Fruit fly (Drosophila melanogaster) whole organism, embryonic: ENCODE measurements around the gene CG43355.

Experiments
- ATbp ChIP-seq: fragments of 200-800 bp; sonication (Bioruptor generic); optimal IDR thresholded peaks from 2 replicates; lab custom pipeline; 2017; ENCODE audit warnings: missing biosample characterization, mild to moderate bottlenecking, missing genetic modification characterization, missing genetic modification reagents
- Atf6 ChIP-seq: fragments of 200-800 bp; sonication (Bioruptor generic); IDR thresholded peaks from 2 replicates; pipeline ENCODE4 v1.3.6; 2022; ENCODE audit warnings: missing biosample characterization, missing genetic modification characterization
- Awh ChIP-seq: fragments of 200-800 bp; sonication (Bioruptor generic); IDR thresholded peaks from 2 replicates; pipeline ENCODE4, ENCODE4 v1.3.6; 2022; ENCODE audit warnings: missing biosample characterization, missing genetic modification characterization
- CG1233 ChIP-seq: fragments of 200-800 bp; sonication (Bioruptor generic); optimal IDR thresholded peaks from 4 replicates; lab custom pipeline; 2018; ENCODE audit warnings: missing biosample characterization, mild to moderate bottlenecking, missing genetic modification characterization
- CG12391 ChIP-seq: fragments of 200-800 bp; sonication (Bioruptor generic); optimal IDR thresholded peaks from 3 replicates; lab custom pipeline; 2018; ENCODE audit warnings: missing biosample characterization, mild to moderate bottlenecking, missing genetic modification characterization, moderate library complexity
- CG12769 ChIP-seq: fragments of 200-800 bp; sonication (Bioruptor generic); optimal IDR thresholded peaks from 2 replicates; lab custom pipeline; 2019; ENCODE audit warnings: missing biosample characterization, mild to moderate bottlenecking, missing genetic modification characterization, moderate library complexity
- CG17328 ChIP-seq: fragments of 200-800 bp; sonication (Bioruptor generic); IDR thresholded peaks from 2 replicates; pipeline ENCODE4 v1.3.6; 2022; ENCODE audit warnings: missing biosample characterization, missing genetic modification characterization
- CG18262 ChIP-seq: fragments of 200-800 bp; optimal IDR thresholded peaks from 3 replicates; lab custom pipeline; 2019; ENCODE audit warnings: missing biosample characterization, mild to moderate bottlenecking, missing genetic modification characterization, moderate library complexity
- CG3163 ChIP-seq: fragments of 200-800 bp; sonication (Bioruptor generic); optimal IDR thresholded peaks from 3 replicates; lab custom pipeline; 2016; ENCODE audit warnings: missing biosample characterization, missing genetic modification characterization
- CG33213 ChIP-seq: fragments of 200-800 bp; sonication (Bioruptor generic); optimal IDR thresholded peaks from 3 replicates; lab custom pipeline; 2016; ENCODE audit warnings: missing biosample characterization, missing genetic modification characterization
- CG4617 ChIP-seq: fragments of 200-800 bp; sonication (Bioruptor generic); optimal IDR thresholded peaks from 3 replicates; lab custom pipeline; 2016; ENCODE audit warnings: missing biosample characterization, missing genetic modification characterization, borderline replicate concordance
- CG5180 ChIP-seq: fragments of 200-800 bp; sonication (Bioruptor generic); optimal IDR thresholded peaks from 3 replicates; lab custom pipeline; 2017; ENCODE audit warnings: missing biosample characterization, missing genetic modification characterization, mild to moderate bottlenecking, moderate library complexity, missing genetic modification reagents
- CG7786 ChIP-seq: fragments of 200-800 bp; sonication (Bioruptor generic); optimal IDR thresholded peaks from 2 replicates; lab custom pipeline; 2016; ENCODE audit warnings: missing biosample characterization, missing genetic modification characterization
- CG7839 ChIP-seq: fragments of 200-800 bp; sonication (Bioruptor generic); optimal IDR thresholded peaks from 3 replicates; lab custom pipeline; 2018; ENCODE audit warnings: missing biosample characterization, mild to moderate bottlenecking, missing genetic modification characterization, moderate library complexity
- CG8359 ChIP-seq: fragments of 200-800 bp; sonication (Bioruptor generic); optimal IDR thresholded peaks from 2 replicates; lab custom pipeline; 2017; ENCODE audit warnings: missing biosample characterization, mild to moderate bottlenecking, missing genetic modification characterization, borderline replicate concordance
- CG8944 ChIP-seq: fragments of 200-800 bp; sonication (Bioruptor generic); optimal IDR thresholded peaks from 3 replicates; lab custom pipeline; 2016; ENCODE audit warnings: missing biosample characterization, missing genetic modification characterization
- Camta ChIP-seq: fragments of 200-800 bp; sonication (Bioruptor generic); optimal IDR thresholded peaks from 2 replicates; lab custom pipeline; 2016; ENCODE audit warnings: missing biosample characterization, missing genetic modification characterization
- Chrac-16 ChIP-seq: fragments of 200-800 bp; sonication (Bioruptor generic); optimal IDR thresholded peaks from 3 replicates; lab custom pipeline; 2016; ENCODE audit warnings: missing biosample characterization, missing genetic modification characterization
- Hand ChIP-seq: fragments of 200-800 bp; sonication (Bioruptor generic); optimal IDR thresholded peaks from 2 replicates; lab custom pipeline; 2017; ENCODE audit warnings: mild to moderate bottlenecking, missing biosample characterization, missing genetic modification reagents, missing genetic modification characterization
- PHDP ChIP-seq: fragments of 200-800 bp; sonication (Bioruptor generic); optimal IDR thresholded peaks from 3 replicates; lab custom pipeline; 2018; ENCODE audit warnings: missing biosample characterization, mild to moderate bottlenecking, missing genetic modification characterization, moderate library complexity
- Six4 ChIP-seq: fragments of 200-800 bp; sonication (Bioruptor generic); optimal IDR thresholded peaks from 2 replicates; lab custom pipeline; 2016; ENCODE audit warnings: missing biosample characterization, missing genetic modification characterization
- Xrp1 ChIP-seq: fragments of 200-800 bp; sonication (Bioruptor generic); IDR thresholded peaks from 2 replicates; pipeline ENCODE4 v1.3.6; 2022; ENCODE audit warnings: missing biosample characterization, missing genetic modification characterization
- aop ChIP-seq: fragments of 200-800 bp; sonication (Bioruptor generic); IDR thresholded peaks from 2 replicates; pipeline ENCODE4 v1.3.6; 2022; ENCODE audit warnings: missing biosample characterization, missing genetic modification characterization
- ara ChIP-seq: fragments of 200-800 bp; sonication (Bioruptor generic); IDR thresholded peaks from 2 replicates; pipeline ENCODE4 v1.3.6; 2022; ENCODE audit warnings: missing biosample characterization, missing genetic modification characterization
- bbx ChIP-seq: fragments of 200-800 bp; sonication (Bioruptor generic); IDR thresholded peaks from 2 replicates; pipeline ENCODE4 v1.3.6; 2022; ENCODE audit warnings: missing biosample characterization, missing genetic modification characterization; ENCODE audit not compliant: partially characterized antibody
- bcd ChIP-seq: fragments of 200-800 bp; sonication (Bioruptor generic); optimal IDR thresholded peaks from 2 replicates; lab custom pipeline; 2017; ENCODE audit warnings: missing biosample characterization, mild to moderate bottlenecking, missing genetic modification characterization
- bowl ChIP-seq: fragments of 200-800 bp; sonication (Bioruptor generic); IDR thresholded peaks from 2 replicates; pipeline ENCODE4 v1.3.6; 2022; ENCODE audit warnings: missing biosample characterization, missing genetic modification characterization
- bsh ChIP-seq, 2 experiments: fragments of 200-800 bp; sonication (Bioruptor generic); optimal IDR thresholded peaks; 2 replicates each; lab custom pipeline; 2017 to 2018; ENCODE audit warnings: mild to moderate bottlenecking in 2 of 2, missing biosample characterization in 2 of 2, missing genetic modification characterization in 2 of 2, moderate library complexity in 1 of 2
- croc ChIP-seq: fragments of 200-800 bp; sonication (Bioruptor generic); conservative IDR thresholded peaks from 3 replicates; pipeline ENCODE4 v1.3.6; 2022; ENCODE audit warnings: missing biosample characterization, missing genetic modification characterization
- esg ChIP-seq: fragments of 200-800 bp; sonication (Bioruptor generic); conservative IDR thresholded peaks from 2 replicates; pipeline ENCODE4 v1.3.6; 2022; ENCODE audit warnings: missing biosample characterization, missing genetic modification characterization
- fd102C ChIP-seq: fragments of 200-800 bp; sonication (Bioruptor generic); optimal IDR thresholded peaks from 2 replicates; lab custom pipeline; 2018; ENCODE audit warnings: missing biosample characterization, mild to moderate bottlenecking, missing genetic modification characterization, moderate library complexity
- grau ChIP-seq: fragments of 200-800 bp; optimal IDR thresholded peaks from 3 replicates; lab custom pipeline; 2019; ENCODE audit warnings: missing biosample characterization, mild to moderate bottlenecking, missing genetic modification characterization, moderate library complexity
- her ChIP-seq: fragments of 200-800 bp; sonication (Bioruptor generic); optimal IDR thresholded peaks from 2 replicates; lab custom pipeline; 2016; ENCODE audit warnings: missing biosample characterization, missing genetic modification characterization
- klu ChIP-seq: fragments of 200-800 bp; sonication (Bioruptor generic); IDR thresholded peaks from 2 replicates; pipeline ENCODE4 v1.3.6; 2022; ENCODE audit warnings: missing biosample characterization, missing genetic modification characterization
- mld ChIP-seq: fragments of 200-800 bp; sonication (Bioruptor generic); IDR thresholded peaks from 3 replicates; pipeline ENCODE4 v1.3.6; 2022; ENCODE audit warnings: missing biosample characterization, missing genetic modification characterization; ENCODE audit not compliant: partially characterized antibody
- prd ChIP-seq, 3 experiments: fragments of >200 bp in 2 of 3; fragments of 200-800 bp in 1 of 3; sonication (Bioruptor generic) in 1 of 3; optimal IDR thresholded peaks in 2 of 3; IDR thresholded peaks in 1 of 3; 2 replicates in 2 of 3; 3 replicates in 1 of 3; pipeline versions ENCODE4 v1.3.6 to Lab custom; 2017 to 2022; ENCODE audit warnings: missing biosample characterization in 1 of 3, missing genetic modification characterization in 1 of 3
- pzg ChIP-seq: fragments of 200-800 bp; sonication (Bioruptor generic); optimal IDR thresholded peaks from 3 replicates; lab custom pipeline; 2018; ENCODE audit warnings: missing biosample characterization, mild to moderate bottlenecking, missing genetic modification characterization, moderate library complexity
- ranshi ChIP-seq: fragments of 200-800 bp; sonication (Bioruptor generic); IDR thresholded peaks from 2 replicates; pipeline ENCODE4 v1.3.6; 2022; ENCODE audit warnings: missing biosample characterization, missing genetic modification characterization
- salm ChIP-seq: fragments of 200-800 bp; sonication (Bioruptor generic); optimal IDR thresholded peaks from 2 replicates; lab custom pipeline; 2018; ENCODE audit warnings: missing biosample characterization, mild to moderate bottlenecking, missing genetic modification characterization
- scrt ChIP-seq: fragments of 200-800 bp; sonication (Bioruptor generic); optimal IDR thresholded peaks from 2 replicates; lab custom pipeline; 2018; ENCODE audit warnings: missing biosample characterization, mild to moderate bottlenecking, missing genetic modification characterization, moderate library complexity
- slbo ChIP-seq: fragments of 200-800 bp; sonication (Bioruptor generic); IDR thresholded peaks from 2 replicates; pipeline ENCODE4 v1.3.6; 2022; ENCODE audit warnings: missing biosample characterization, missing genetic modification characterization
- so ChIP-seq: fragments of 200-800 bp; sonication (Bioruptor generic); IDR thresholded peaks from 3 replicates; pipeline ENCODE4 v1.3.6; 2022; ENCODE audit warnings: missing biosample characterization, missing genetic modification characterization
- sob ChIP-seq: fragments of 200-800 bp; sonication (Bioruptor generic); IDR thresholded peaks from 2 replicates; pipeline ENCODE4 v1.3.6; 2022; ENCODE audit warnings: missing biosample characterization, missing genetic modification characterization
- tin ChIP-seq: fragments of 200-800 bp; sonication (Bioruptor generic); optimal IDR thresholded peaks from 3 replicates; lab custom pipeline; 2016; ENCODE audit warnings: missing biosample characterization, missing genetic modification characterization
- tll ChIP-seq, 2 experiments: fragments of 200-800 bp in 1 of 2; fragments of >200 bp in 1 of 2; sonication (Bioruptor generic) in 1 of 2; optimal IDR thresholded peaks; 2 replicates each; lab custom pipeline; 2017 to 2019; ENCODE audit warnings: missing biosample characterization in 2 of 2, missing genetic modification characterization in 2 of 2, mild to moderate bottlenecking in 1 of 2, moderate library complexity in 1 of 2
- trh ChIP-seq: fragments of 200-800 bp; sonication (Bioruptor generic); optimal IDR thresholded peaks from 2 replicates; lab custom pipeline; 2016; ENCODE audit warnings: missing biosample characterization, missing genetic modification characterization
- zf30C ChIP-seq: fragments of 200-800 bp; sonication (Bioruptor generic); optimal IDR thresholded peaks from 3 replicates; lab custom pipeline; 2018; ENCODE audit warnings: missing biosample characterization, mild to moderate bottlenecking, missing genetic modification characterization
- zfh1 ChIP-seq: fragments of 200-800 bp; sonication (Bioruptor generic); IDR thresholded peaks from 3 replicates; pipeline ENCODE4 v1.3.6; 2022; ENCODE audit warnings: missing biosample characterization, missing genetic modification characterization

Gene CG43355

dm6 chr2L:11452601-11453345, 31.7 kb upstream of the CG43355 start (continued):
- peak; percentile 24 for TF ChIP-seq CG8944 (GFP tag; lab: Kevin White, UChicago)
- TF ChIP-seq CG12769 (tag; lab: Kevin White, UChicago), result no peak
- TF ChIP-seq CG8359 (GFP tag; lab: Kevin White, UChicago), result peak; percentile 52
- TF ChIP-seq prd (optimal IDR thresholded peaks at IDR 0.05; lab: Kevin White, UChicago), result no peak
- peak; percentile 84 for TF ChIP-seq prd (GFP tag; IDR thresholded peaks at IDR 0.05; lab: Robert Waterston, UW)
- TF ChIP-seq CG12391, result peak; percentile 81
- peak; percentile 80 for TF ChIP-seq CG17328
- no peak for TF ChIP-seq mld (GFP tag; lab: Robert Waterston, UW)
- peak; percentile 59 for TF ChIP-seq grau
- no peak for TF ChIP-seq Atf6 (GFP tag; lab: Robert Waterston, UW)
- TF ChIP-seq ranshi, result 0 out of 2 replicates have a peak, but pooled peaks have one; percentile 16
- TF ChIP-seq esg (GFP tag; lab: Robert Waterston, UW), result no peak
- 0 out of 2 replicates have a peak, but pooled peaks have one; percentile 17 for TF ChIP-seq Awh
- TF ChIP-seq bcd (GFP tag; lab: Kevin White, UChicago), result peak; percentile 11
- no peak for TF ChIP-seq CG3163
- TF ChIP-seq aop (GFP tag; lab: Robert Waterston, UW), result no peak
- no peak for TF ChIP-seq bowl (GFP tag; lab: Robert Waterston, UW)
- TF ChIP-seq Chrac-16, result peak; percentile 70
- TF ChIP-seq so (GFP tag; lab: Robert Waterston, UW), result no peak
- TF ChIP-seq her (GFP tag; lab: Kevin White, UChicago), result no peak
- TF ChIP-seq sob, result no peak
- TF ChIP-seq Six4 (GFP tag; lab: Kevin White, UChicago), result peak; percentile 40
- TF ChIP-seq CG7839, result peak; percentile 69
- TF ChIP-seq CG18262 (tag; lab: Kevin White, UChicago), result peak; percentile 83
- TF ChIP-seq fd102C (GFP tag; lab: Kevin White, UChicago), result peak; percentile 82
- TF ChIP-seq klu, result no peak
- peak; percentile 85 for TF ChIP-seq zfh1
- TF ChIP-seq CG5180 (GFP tag; lab: Kevin White, UChicago), result no peak
- peak; percentile 24 for TF ChIP-seq CG33213 (GFP tag; lab: Kevin White, UChicago)
- TF ChIP-seq salm (tag; lab: Kevin White, UChicago), result peak; percentile 15
- TF ChIP-seq CG1233, result peak; percentile 38
- TF ChIP-seq bbx (GFP tag; lab: Robert Waterston, UW), result no peak
- TF ChIP-seq Camta (GFP tag; lab: Kevin White, UChicago), result peak; percentile 49
- TF ChIP-seq CG7786 (GFP tag; lab: Kevin White, UChicago), result peak; percentile 11
- peak; percentile 82 for TF ChIP-seq Xrp1 (GFP tag; lab: Robert Waterston, UW)
- TF ChIP-seq tll (GFP tag; optimal IDR thresholded peaks at IDR 0.05; lab: Kevin White, UChicago), result peak in 1 of 2 experiments; percentile 95
- TF ChIP-seq Hand (GFP tag; lab: Kevin White, UChicago), result no peak
- TF ChIP-seq slbo (GFP tag; lab: Robert Waterston, UW), result no peak
- TF ChIP-seq trh (GFP tag; lab: Kevin White, UChicago), result peak; percentile 5
- no peak for TF ChIP-seq pzg
- TF ChIP-seq CG4617 (GFP tag; lab: Kevin White, UChicago), result no peak
- TF ChIP-seq ara (GFP tag; lab: Robert Waterston, UW), result peak; percentile 71
- peak; percentile 23 for TF ChIP-seq ATbp
- TF ChIP-seq tin (GFP tag; lab: Kevin White, UChicago), result peak; percentile 51
- TF ChIP-seq croc (GFP tag; lab: Robert Waterston, UW), result peak; percentile 41; the same call in 2 of the 3 replicates
- TF ChIP-seq bsh (GFP tag; optimal IDR thresholded peaks at IDR 0.05; lab: Kevin White, UChicago), result peak in 1 of 2 experiments; percentile 77
- peak; percentile 87 for TF ChIP-seq zf30C (GFP tag; lab: Kevin White, UChicago)
- TF ChIP-seq scrt, result no peak
- TF ChIP-seq PHDP, result no peak
